Worm (Caenorhabditis elegans): ENCODE measurements around the gene F55B11.4.

- no peak for TF ChIP-seq aha-1 (tag)
- TF ChIP-seq Y48G9A.11 (GFP tag; IDR thresholded peaks at IDR 0.05): no peak
- no peak for TF ChIP-seq zag-1 (tag; optimal IDR thresholded peaks at IDR 0.05)
These were observed 41.6 kb downstream of the F55B11.4 start for ce11 chrIV:14389070-14389469.
